Fruit fly (Drosophila melanogaster) whole organism, embryonic: Measurements from ENCODE around the gene Rip11.

Experiments
- Atf6 ChIP-seq: fragments of 200-800 bp; sonication (Bioruptor generic); IDR thresholded peaks from 2 replicates; pipeline ENCODE4 v1.3.6; 2022; ENCODE audit warnings: missing biosample characterization, missing genetic modification characterization
- CG10209 ChIP-seq: fragments of 200-800 bp; sonication (Bioruptor generic); optimal IDR thresholded peaks from 3 replicates; lab custom pipeline; 2017; ENCODE audit warnings: missing biosample characterization, mild to moderate bottlenecking, missing genetic modification characterization, missing genetic modification reagents
- CG10462 ChIP-seq: fragments of 200-800 bp; sonication (Bioruptor generic); optimal IDR thresholded peaks from 2 replicates; lab custom pipeline; 2016; ENCODE audit warnings: missing biosample characterization, missing genetic modification characterization
- CG10565 ChIP-seq: fragments of 200-800 bp; sonication (Bioruptor generic); optimal IDR thresholded peaks from 3 replicates; lab custom pipeline; 2016; ENCODE audit warnings: missing biosample characterization, mild to moderate bottlenecking, missing genetic modification characterization
- CG12769 ChIP-seq: fragments of 200-800 bp; sonication (Bioruptor generic); optimal IDR thresholded peaks from 2 replicates; lab custom pipeline; 2019; ENCODE audit warnings: missing biosample characterization, mild to moderate bottlenecking, missing genetic modification characterization, moderate library complexity
- CG13424 ChIP-seq: fragments of 200-800 bp; sonication (Bioruptor generic); optimal IDR thresholded peaks from 2 replicates; lab custom pipeline; 2019; ENCODE audit warnings: missing biosample characterization, mild to moderate bottlenecking, missing genetic modification characterization, moderate library complexity
- CG13775 ChIP-seq: fragments of 200-800 bp; sonication (Bioruptor generic); optimal IDR thresholded peaks from 3 replicates; lab custom pipeline; 2017; ENCODE audit warnings: missing biosample characterization, mild to moderate bottlenecking, missing genetic modification characterization
- CG13894 ChIP-seq: fragments of 200-800 bp; sonication (Bioruptor generic); optimal IDR thresholded peaks from 3 replicates; lab custom pipeline; 2018; ENCODE audit warnings: missing biosample characterization, mild to moderate bottlenecking, missing genetic modification characterization, moderate library complexity
- CG14710 ChIP-seq: fragments of 200-800 bp; sonication (Bioruptor generic); optimal IDR thresholded peaks from 3 replicates; lab custom pipeline; 2019; ENCODE audit warnings: missing biosample characterization, mild to moderate bottlenecking, missing genetic modification characterization, moderate library complexity
- CG14860 ChIP-seq: fragments of 200-800 bp; sonication (Bioruptor generic); IDR thresholded peaks from 3 replicates; pipeline ENCODE4 v1.3.6; 2022; ENCODE audit warnings: missing biosample characterization, missing genetic modification characterization; ENCODE audit not compliant: partially characterized antibody
- CG1529 ChIP-seq: fragments of 200-800 bp; sonication (Bioruptor generic); optimal IDR thresholded peaks from 3 replicates; lab custom pipeline; 2018; ENCODE audit warnings: missing biosample characterization, missing genetic modification characterization
- CG15479 ChIP-seq: fragments of 200-800 bp; sonication (Bioruptor generic); optimal IDR thresholded peaks from 3 replicates; lab custom pipeline; 2019; ENCODE audit warnings: missing biosample characterization, mild to moderate bottlenecking, missing genetic modification characterization, moderate library complexity
- CG15601 ChIP-seq: fragments of 200-800 bp; sonication (Bioruptor generic); optimal IDR thresholded peaks from 3 replicates; lab custom pipeline; 2019; ENCODE audit warnings: missing biosample characterization, mild to moderate bottlenecking, missing genetic modification characterization, moderate library complexity
- CG17568 ChIP-seq: fragments of 200-800 bp; sonication (Bioruptor generic); optimal IDR thresholded peaks from 2 replicates; lab custom pipeline; 2018; ENCODE audit warnings: missing biosample characterization, mild to moderate bottlenecking, missing genetic modification characterization, moderate library complexity
- CG17802 ChIP-seq: fragments of 200-800 bp; sonication (Bioruptor generic); optimal IDR thresholded peaks from 2 replicates; lab custom pipeline; 2018; ENCODE audit warnings: missing biosample characterization, mild to moderate bottlenecking, missing genetic modification characterization, moderate library complexity
- CG1792 ChIP-seq: fragments of 200-800 bp; sonication (Bioruptor generic); optimal IDR thresholded peaks from 2 replicates; lab custom pipeline; 2016; ENCODE audit warnings: missing biosample characterization, missing genetic modification characterization
- CG2712 ChIP-seq: fragments of 200-800 bp; optimal IDR thresholded peaks from 3 replicates; lab custom pipeline; 2019; ENCODE audit warnings: missing biosample characterization, mild to moderate bottlenecking, missing genetic modification characterization, moderate library complexity
- CG30020 ChIP-seq: fragments of 200-800 bp; optimal IDR thresholded peaks from 2 replicates; lab custom pipeline; 2019; ENCODE audit warnings: missing biosample characterization, mild to moderate bottlenecking, missing genetic modification characterization, moderate library complexity
- CG30403 ChIP-seq: fragments of 200-800 bp; sonication (Bioruptor generic); optimal IDR thresholded peaks from 3 replicates; lab custom pipeline; 2016; ENCODE audit warnings: missing biosample characterization, missing genetic modification characterization
- CG31388 ChIP-seq: fragments of 200-800 bp; sonication (Bioruptor generic); optimal IDR thresholded peaks from 2 replicates; lab custom pipeline; 2016; ENCODE audit warnings: missing biosample characterization, missing genetic modification characterization
- CG34224 ChIP-seq: fragments of 200-800 bp; sonication (Bioruptor generic); IDR thresholded peaks from 3 replicates; pipeline ENCODE4 v1.3.6; 2022; ENCODE audit warnings: missing biosample characterization, missing genetic modification characterization; ENCODE audit not compliant: partially characterized antibody
- CG34422 ChIP-seq: fragments of 200-800 bp; sonication (Bioruptor generic); IDR thresholded peaks from 3 replicates; pipeline ENCODE4 v1.3.6; 2022; ENCODE audit warnings: missing biosample characterization, missing genetic modification characterization
- CG4282 ChIP-seq: fragments of 200-800 bp; sonication (Bioruptor generic); optimal IDR thresholded peaks from 2 replicates; lab custom pipeline; 2016; ENCODE audit warnings: missing biosample characterization, missing genetic modification characterization
- CG6765 ChIP-seq: fragments of 200-800 bp; sonication (Bioruptor generic); optimal IDR thresholded peaks from 3 replicates; lab custom pipeline; 2017; ENCODE audit warnings: missing biosample characterization, mild to moderate bottlenecking, missing genetic modification characterization
- CG8281 ChIP-seq: fragments of 200-800 bp; sonication (Bioruptor generic); optimal IDR thresholded peaks from 2 replicates; lab custom pipeline; 2018; ENCODE audit warnings: missing biosample characterization, mild to moderate bottlenecking, missing genetic modification characterization, moderate library complexity
- Drgx ChIP-seq: fragments of 200-800 bp; sonication (Bioruptor generic); IDR thresholded peaks from 2 replicates; pipeline ENCODE4 v1.3.6; 2022; ENCODE audit warnings: missing biosample characterization, missing genetic modification characterization
- Elba2 ChIP-seq: fragments of 200-800 bp; sonication (Bioruptor generic); optimal IDR thresholded peaks from 3 replicates; lab custom pipeline; 2016; ENCODE audit warnings: missing biosample characterization, missing genetic modification characterization
- H2.0 ChIP-seq: fragments of 200-800 bp; sonication (Bioruptor generic); IDR thresholded peaks from 2 replicates; pipeline ENCODE4 v1.3.6; 2022; ENCODE audit warnings: missing biosample characterization, missing genetic modification characterization
- HLHmδ ChIP-seq: fragments of 200-800 bp; sonication (Bioruptor generic); optimal IDR thresholded peaks from 2 replicates; lab custom pipeline; 2018; ENCODE audit warnings: missing biosample characterization, mild to moderate bottlenecking, missing genetic modification characterization, moderate library complexity
- Hr3 ChIP-seq: fragments of 200-800 bp; sonication (Bioruptor generic); optimal IDR thresholded peaks from 3 replicates; lab custom pipeline; 2016; ENCODE audit warnings: missing biosample characterization, missing genetic modification characterization
- MBD-R2 ChIP-seq: fragments of 200-800 bp; sonication (Bioruptor generic); IDR thresholded peaks from 2 replicates; pipeline ENCODE4 v1.3.6; 2022; ENCODE audit warnings: missing biosample characterization, missing genetic modification characterization
- Pdp1 ChIP-seq, 2 experiments: fragments of 200-800 bp; sonication (Bioruptor generic); optimal IDR thresholded peaks; 3 replicates each; lab custom pipeline; 2016; ENCODE audit warnings: missing biosample characterization in 2 of 2, missing genetic modification characterization in 2 of 2, mild to moderate bottlenecking in 1 of 2, moderate library complexity in 1 of 2
- ac ChIP-seq: fragments of 200-800 bp; sonication (Bioruptor generic); optimal IDR thresholded peaks from 3 replicates; lab custom pipeline; 2017; ENCODE audit warnings: missing biosample characterization, mild to moderate bottlenecking, missing genetic modification characterization
- aop ChIP-seq: fragments of 200-800 bp; sonication (Bioruptor generic); IDR thresholded peaks from 2 replicates; pipeline ENCODE4 v1.3.6; 2022; ENCODE audit warnings: missing biosample characterization, missing genetic modification characterization
- bbx ChIP-seq: fragments of 200-800 bp; sonication (Bioruptor generic); IDR thresholded peaks from 2 replicates; pipeline ENCODE4 v1.3.6; 2022; ENCODE audit warnings: missing biosample characterization, missing genetic modification characterization; ENCODE audit not compliant: partially characterized antibody
- danr ChIP-seq: fragments of 200-800 bp; sonication (Bioruptor generic); IDR thresholded peaks from 2 replicates; pipeline ENCODE4 v1.3.6; 2022; ENCODE audit warnings: missing biosample characterization, missing genetic modification characterization
- eve ChIP-seq, 2 experiments: fragments of >200 bp; optimal IDR thresholded peaks; 2 replicates each; lab custom pipeline; 2017; ENCODE audit warnings: missing biosample characterization in 2 of 2, missing genetic modification characterization in 2 of 2
- fu2 ChIP-seq: fragments of 200-800 bp; sonication (Bioruptor generic); optimal IDR thresholded peaks from 2 replicates; lab custom pipeline; 2016; ENCODE audit warnings: missing biosample characterization, missing genetic modification characterization
- her ChIP-seq: fragments of 200-800 bp; sonication (Bioruptor generic); optimal IDR thresholded peaks from 2 replicates; lab custom pipeline; 2016; ENCODE audit warnings: missing biosample characterization, missing genetic modification characterization
- ind ChIP-seq: fragments of 200-800 bp; sonication (Bioruptor generic); optimal IDR thresholded peaks from 3 replicates; lab custom pipeline; 2016; ENCODE audit warnings: missing biosample characterization, missing genetic modification characterization
- jing ChIP-seq: fragments of 200-800 bp; sonication (Bioruptor generic); optimal IDR thresholded peaks from 2 replicates; lab custom pipeline; 2018; ENCODE audit warnings: missing biosample characterization, mild to moderate bottlenecking, missing genetic modification characterization
- klu ChIP-seq: fragments of 200-800 bp; sonication (Bioruptor generic); IDR thresholded peaks from 2 replicates; pipeline ENCODE4 v1.3.6; 2022; ENCODE audit warnings: missing biosample characterization, missing genetic modification characterization
- kni ChIP-seq: fragments of 200-800 bp; sonication (Bioruptor generic); optimal IDR thresholded peaks from 3 replicates; lab custom pipeline; 2017; ENCODE audit warnings: mild to moderate bottlenecking, missing biosample characterization, missing genetic modification reagents, missing genetic modification characterization
- mld ChIP-seq: fragments of 200-800 bp; sonication (Bioruptor generic); IDR thresholded peaks from 3 replicates; pipeline ENCODE4 v1.3.6; 2022; ENCODE audit warnings: missing biosample characterization, missing genetic modification characterization; ENCODE audit not compliant: partially characterized antibody
- nau ChIP-seq: fragments of 200-800 bp; sonication (Bioruptor generic); optimal IDR thresholded peaks from 3 replicates; lab custom pipeline; 2017; ENCODE audit warnings: missing biosample characterization, mild to moderate bottlenecking, missing genetic modification characterization, missing genetic modification reagents
- rib ChIP-seq: fragments of 200-800 bp; sonication (Bioruptor generic); IDR thresholded peaks from 2 replicates; pipeline ENCODE4 v1.3.6; 2022; ENCODE audit warnings: missing biosample characterization, missing genetic modification characterization
- trem ChIP-seq: fragments of 200-800 bp; optimal IDR thresholded peaks from 3 replicates; lab custom pipeline; 2019; ENCODE audit warnings: missing biosample characterization, mild to moderate bottlenecking, missing genetic modification characterization, moderate library complexity
- zen2 ChIP-seq: fragments of 200-800 bp; sonication (Bioruptor generic); IDR thresholded peaks from 3 replicates; pipeline ENCODE4 v1.3.6; 2022; ENCODE audit warnings: missing biosample characterization, missing genetic modification characterization; ENCODE audit not compliant: partially characterized antibody

Rip11 gene

DNA sequence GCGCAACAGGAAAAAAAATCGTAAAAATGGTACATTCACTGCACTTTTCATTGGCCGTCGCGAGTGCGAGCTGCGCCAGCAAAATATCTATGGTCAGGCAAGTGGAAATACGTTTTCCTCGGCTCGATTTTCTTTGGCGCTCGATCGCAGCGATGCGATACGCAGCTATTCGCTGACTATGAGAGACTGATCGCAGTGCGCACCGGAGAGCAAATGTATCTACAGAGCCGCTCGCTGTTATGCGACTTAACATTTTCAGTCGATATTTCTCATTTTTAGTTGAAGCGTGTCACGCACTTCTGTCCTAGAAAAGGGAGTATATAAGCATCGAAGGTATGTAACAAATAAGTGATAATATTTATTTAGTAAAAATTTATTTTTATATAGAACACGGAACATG lies 12.7 kb downstream of the Rip11 start, which contains the start of gene wgn (continued):
- TF ChIP-seq CG34422 (0 out of 3 replicates have a peak, but pooled peaks have one; percentile 15), CG1529 (GFP tag; lab: Kevin White, UChicago) (no peak), CG15601 (tag; lab: Kevin White, UChicago) (no peak), CG31388 (GFP tag; lab: Kevin White, UChicago) (no peak), ind (GFP tag; lab: Kevin White, UChicago) (no peak), CG14860 (peak; percentile 54), HLHmδ (GFP tag; lab: Kevin White, UChicago) (peak; percentile 14), bbx (GFP tag; lab: Robert Waterston, UW) (peak; percentile 92)

DNA sequence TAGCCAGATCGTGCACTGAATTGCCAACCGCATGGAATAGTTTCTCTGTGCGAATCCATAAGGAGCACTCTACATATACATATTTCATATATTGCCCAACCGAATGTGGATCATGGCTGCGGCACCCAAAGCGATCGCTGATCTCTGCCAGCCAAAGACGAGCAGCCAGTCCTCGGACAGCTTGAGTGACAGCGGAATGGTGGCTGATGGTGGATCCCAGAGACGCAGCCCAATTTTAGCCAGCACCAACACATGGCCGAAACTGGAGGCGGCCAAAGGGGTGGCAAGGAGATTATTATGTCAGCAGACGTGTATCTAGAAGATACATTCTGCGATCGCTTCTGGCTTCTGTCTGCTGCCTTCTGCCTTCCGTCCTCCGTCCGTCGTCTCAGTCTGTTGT lies 16.5 kb downstream of the Rip11 start:
- TF ChIP-seq CG6765 (GFP tag; lab: Kevin White, UChicago) (no peak), trem (tag; lab: Kevin White, UChicago) (no peak), MBD-R2 (GFP tag; lab: Robert Waterston, UW) (no peak), Pdp1 (GFP tag; optimal IDR thresholded peaks at IDR 0.05; lab: Kevin White, UChicago) (peak in 1 of 2 experiments; percentile 58), CG13775 (GFP tag; lab: Kevin White, UChicago) (no peak), CG15479 (no peak), CG10462 (GFP tag; lab: Kevin White, UChicago) (no peak), CG10565 (GFP tag; lab: Kevin White, UChicago) (no peak), Elba2 (GFP tag; lab: Kevin White, UChicago) (no peak), aop (no peak), zen2 (GFP tag; lab: Robert Waterston, UW) (no peak), CG12769 (tag; lab: Kevin White, UChicago) (peak; percentile 63)

DNA sequence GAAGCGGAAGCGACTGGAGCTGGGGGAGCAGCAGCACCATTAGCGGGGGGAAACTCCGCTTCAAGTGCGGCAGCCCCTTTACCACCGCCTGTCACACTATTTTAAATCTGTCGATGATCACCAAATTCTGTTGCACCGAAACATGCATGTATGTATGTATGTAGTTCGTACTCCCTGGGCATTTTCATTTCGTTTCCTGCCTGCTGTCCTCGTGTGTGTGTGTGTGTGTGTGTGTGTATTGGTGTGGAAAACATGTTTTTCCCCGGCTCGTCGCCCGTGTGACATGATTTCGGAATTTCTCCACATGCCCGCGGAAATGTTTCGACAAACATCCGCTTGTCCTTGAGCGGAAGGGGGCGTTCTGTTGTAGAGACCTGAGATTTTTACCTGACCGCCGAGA lies 20.4 kb downstream of the Rip11 start:
- no peak for TF ChIP-seq CG17568 (GFP tag; lab: Kevin White, UChicago)
- no peak for TF ChIP-seq danr (GFP tag; lab: Robert Waterston, UW)
- TF ChIP-seq CG17802 (tag; lab: Kevin White, UChicago): no peak
- TF ChIP-seq her (GFP tag; lab: Kevin White, UChicago): no peak
- TF ChIP-seq rib (GFP tag; lab: Robert Waterston, UW): no peak
- TF ChIP-seq CG14710: no peak
- TF ChIP-seq mld: no peak
- no peak for TF ChIP-seq fu2
- no peak for TF ChIP-seq eve (GFP tag; optimal IDR thresholded peaks at IDR 0.05; lab: Kevin White, UChicago)
- TF ChIP-seq CG8281: no peak
- TF ChIP-seq H2.0 (GFP tag; lab: Robert Waterston, UW): no peak
- no peak for TF ChIP-seq Drgx (GFP tag; lab: Robert Waterston, UW)
- peak; percentile 55 for TF ChIP-seq kni (GFP tag; lab: Kevin White, UChicago)
- no peak for TF ChIP-seq CG13894 (tag; lab: Kevin White, UChicago)
- TF ChIP-seq CG4282 (GFP tag; lab: Kevin White, UChicago): no peak
- TF ChIP-seq CG2712 (tag; lab: Kevin White, UChicago): no peak
- no peak for TF ChIP-seq CG30020 (tag; lab: Kevin White, UChicago)
- TF ChIP-seq CG13424 (tag; lab: Kevin White, UChicago): no peak
- no peak for TF ChIP-seq Atf6 (GFP tag; lab: Robert Waterston, UW)
- no peak for TF ChIP-seq CG34224 (GFP tag; lab: Robert Waterston, UW)
- TF ChIP-seq jing (GFP tag; lab: Kevin White, UChicago): no peak
- TF ChIP-seq Elba2 (GFP tag; lab: Kevin White, UChicago): no peak
- TF ChIP-seq aop: 0 out of 2 replicates have a peak, but pooled peaks have one; percentile 49
- TF ChIP-seq CG1792 (GFP tag; lab: Kevin White, UChicago): no peak
- no peak for TF ChIP-seq CG30403
- no peak for TF ChIP-seq CG10209 (GFP tag; lab: Kevin White, UChicago)
- TF ChIP-seq klu: no peak
- no peak for TF ChIP-seq Hr3
- peak; percentile 21 for TF ChIP-seq nau (GFP tag; lab: Kevin White, UChicago)
- TF ChIP-seq ac: no peak
